Worm (Caenorhabditis elegans): ENCODE data around the gene srg-40.

srg-40 gene

DNA sequence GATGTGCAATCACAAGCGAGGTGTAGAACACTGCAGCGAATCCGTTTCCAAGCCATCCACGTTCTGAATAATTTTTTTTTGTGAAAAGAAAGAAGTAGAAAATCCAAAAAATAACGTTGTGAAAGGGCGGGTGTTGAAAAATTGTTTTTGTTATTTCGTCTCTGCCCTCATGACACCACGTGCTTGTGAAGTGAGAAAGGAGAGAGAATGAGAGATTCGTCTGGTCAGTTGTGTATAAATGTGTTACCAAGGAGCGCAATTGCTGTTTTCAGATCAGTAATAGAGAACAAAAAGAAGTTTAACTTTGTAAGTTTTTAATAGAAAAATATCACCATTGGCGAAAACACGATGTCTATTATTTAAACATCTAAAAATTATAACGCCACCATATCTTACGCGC is 43.1 kb downstream of the srg-40 start (continued):
- TF ChIP-seq fkh-8 (tag; optimal IDR thresholded peaks at IDR 0.05) (peak; percentile 31), fos-1 (tag; optimal IDR thresholded peaks at IDR 0.05) (no peak), nhr-90 (tag; optimal IDR thresholded peaks at IDR 0.05; ENCODE audit: poor library complexity) (no peak), swsn-7 (tag; optimal IDR thresholded peaks at IDR 0.05) (peak; percentile 24), rnt-1 (tag; optimal IDR thresholded peaks at IDR 0.05) (peak; percentile 25), unc-86 (tag; optimal IDR thresholded peaks at IDR 0.05) (no peak), C16A3.4 (tag; optimal IDR thresholded peaks at IDR 0.05) (peak; percentile 58), skn-1 (tag; optimal IDR thresholded peaks at IDR 0.05) (peak; percentile 57), efl-1 (optimal IDR thresholded peaks at IDR 0.05) (peak; percentile 41 to 43), efl-1 (GFP tag; optimal IDR thresholded peaks at IDR 0.05 in 1 of 2) (peak in 1 of 2 experiments; percentile 36), pqm-1 (tag; optimal IDR thresholded peaks at IDR 0.05) (no peak), ceh-8 (GFP tag; optimal IDR thresholded peaks at IDR 0.05) (no peak), nhr-20 (tag; optimal IDR thresholded peaks at IDR 0.05) (peak; percentile 49), unc-130 (tag; optimal IDR thresholded peaks at IDR 0.05) (peak; percentile 48), sup-37 (GFP tag; optimal IDR thresholded peaks at IDR 0.05) (no peak), mep-1 (tag; optimal IDR thresholded peaks at IDR 0.05) (peak; percentile 56), aly-2 (tag; optimal IDR thresholded peaks at IDR 0.05) (no peak), sox-4 (tag; optimal IDR thresholded peaks at IDR 0.05) (no peak), grh-1 (GFP tag; IDR thresholded peaks at IDR 0.05) (no peak), nhr-19 (GFP tag; conservative IDR thresholded peaks at IDR 0.05) (peak; percentile 23; the same call in 1 of the 2 replicates), lir-3 (tag; optimal IDR thresholded peaks at IDR 0.05; ENCODE audit: poor library complexity) (peak; percentile 38), isw-1 (GFP tag; IDR thresholded peaks at IDR 0.05) (no peak), lin-15B (tag; optimal IDR thresholded peaks at IDR 0.05) (peak; percentile 4), Y116A8C.19 (tag; optimal IDR thresholded peaks at IDR 0.05; ENCODE audit: borderline replicate concordance) (no peak), nhr-47 (tag; optimal IDR thresholded peaks at IDR 0.05) (no peak), nhr-12 (tag; optimal IDR thresholded peaks at IDR 0.05) (no peak)

DNA sequence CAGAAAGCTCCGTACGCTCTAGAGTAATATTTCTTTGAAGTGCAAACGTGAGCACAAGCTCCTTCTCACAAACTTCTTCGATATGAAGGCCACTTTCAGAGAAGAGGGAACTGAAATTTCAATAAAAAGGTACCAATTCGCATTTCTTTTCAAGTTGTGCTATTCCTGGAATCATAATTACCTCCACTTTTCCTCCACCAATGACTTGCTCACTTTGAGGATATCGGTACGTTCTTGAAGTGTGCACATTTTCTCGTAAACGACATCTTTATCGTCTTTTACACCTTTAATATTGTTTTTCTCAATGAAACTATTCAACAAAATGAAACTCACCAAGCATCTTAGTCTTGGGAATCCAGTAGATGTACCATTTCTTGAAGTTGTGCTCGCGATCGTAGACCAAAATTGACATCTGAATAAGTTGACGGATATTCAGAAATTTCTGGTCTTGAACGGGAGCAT is 45.0 kb downstream of the srg-40 start, which contains the start of gene scb-1:
Gene scb-1, minus strand, starts transcription at position 412 of the 462 bp plus-strand sequence.
- no peak for TF ChIP-seq C16A3.4 (tag; optimal IDR thresholded peaks at IDR 0.05)
- peak; percentile 87 for TF ChIP-seq ama-1 (optimal IDR thresholded peaks at IDR 0.05)
- TF ChIP-seq efl-1 (optimal IDR thresholded peaks at IDR 0.05), result no peak
- TF ChIP-seq efl-1 (GFP tag; optimal IDR thresholded peaks at IDR 0.05 in 1 of 2), result peak in 1 of 2 experiments; percentile 28
- peak; percentile 32 for TF ChIP-seq nhr-85 (tag)
- TF ChIP-seq mep-1 (tag; optimal IDR thresholded peaks at IDR 0.05), result no peak
- peak; percentile 20 for TF ChIP-seq nhr-71 (tag; optimal IDR thresholded peaks at IDR 0.05)
- TF ChIP-seq unc-86 (tag; optimal IDR thresholded peaks at IDR 0.05), result no peak
- no peak for TF ChIP-seq isw-1 (GFP tag; IDR thresholded peaks at IDR 0.05)
- peak; percentile 9 for TF ChIP-seq nhr-90 (tag; optimal IDR thresholded peaks at IDR 0.05; ENCODE audit: poor library complexity)
- TF ChIP-seq unc-62 (GFP tag; optimal IDR thresholded peaks at IDR 0.05), result no peak

DNA sequence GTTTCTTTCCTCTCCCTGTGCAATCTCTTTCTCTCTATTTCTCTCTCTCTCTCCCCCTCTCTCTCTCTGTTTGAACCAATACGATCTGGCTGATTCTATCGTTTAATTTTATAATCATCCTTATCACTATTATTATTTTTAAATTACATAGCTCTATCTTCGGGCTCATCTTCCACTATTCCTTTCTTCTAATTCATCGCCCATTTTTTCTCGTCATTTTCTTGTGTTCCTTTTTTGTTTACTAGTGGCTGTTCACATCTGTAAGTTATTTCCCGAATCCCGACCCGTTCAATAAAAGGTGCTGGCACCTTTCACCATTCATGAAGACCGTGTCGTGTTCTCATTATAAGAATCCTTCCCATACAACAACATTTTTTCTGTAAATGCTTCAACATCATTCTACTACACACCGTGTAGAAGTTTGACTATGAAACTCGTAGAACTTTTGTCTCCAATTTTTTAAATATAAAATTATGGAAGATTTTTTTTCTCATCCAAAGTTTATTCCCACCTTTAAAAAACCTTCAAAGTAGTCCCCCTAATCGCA is 46.1 kb downstream of the srg-40 start:
- TF ChIP-seq efl-1 (optimal IDR thresholded peaks at IDR 0.05) (peak in 1 of 2 experiments; percentile 15), efl-1 (GFP tag; optimal IDR thresholded peaks at IDR 0.05 in 1 of 2) (peak in 1 of 2 experiments; percentile 71), pag-3 (tag; optimal IDR thresholded peaks at IDR 0.05; ENCODE audit: borderline replicate concordance, insufficient read depth) (no peak), unc-98 (GFP tag; IDR thresholded peaks at IDR 0.05) (no peak), nhr-71 (tag; optimal IDR thresholded peaks at IDR 0.05) (peak; percentile 56), nhr-11 (tag; optimal IDR thresholded peaks at IDR 0.05) (no peak), rnt-1 (tag; optimal IDR thresholded peaks at IDR 0.05) (no peak), C16A3.4 (tag; optimal IDR thresholded peaks at IDR 0.05) (no peak), ztf-11 (tag; optimal IDR thresholded peaks at IDR 0.05) (peak in 1 of 2 experiments; percentile 3), fos-1 (tag; optimal IDR thresholded peaks at IDR 0.05) (no peak), mdl-1 (tag; optimal IDR thresholded peaks at IDR 0.05) (no peak), jun-1 (tag; optimal IDR thresholded peaks at IDR 0.05) (no peak), unc-130 (tag; optimal IDR thresholded peaks at IDR 0.05) (no peak), mep-1 (tag; optimal IDR thresholded peaks at IDR 0.05) (no peak), aly-2 (tag; optimal IDR thresholded peaks at IDR 0.05) (no peak), ztf-4 (tag; optimal IDR thresholded peaks at IDR 0.05) (peak; percentile 60), nhr-76 (tag; optimal IDR thresholded peaks at IDR 0.05) (no peak), nhr-19 (GFP tag; conservative IDR thresholded peaks at IDR 0.05) (no peak), fkh-8 (tag; optimal IDR thresholded peaks at IDR 0.05) (no peak), lsy-2 (tag; optimal IDR thresholded peaks at IDR 0.05) (no peak), nhr-90 (tag; optimal IDR thresholded peaks at IDR 0.05; ENCODE audit: poor library complexity) (peak; percentile 61), ceh-63 (GFP tag; optimal IDR thresholded peaks at IDR 0.05) (no peak), efl-3 (GFP tag; optimal IDR thresholded peaks at IDR 0.05) (no peak), ama-1 (optimal IDR thresholded peaks at IDR 0.05) (peak; percentile 20), unc-30 (tag; optimal IDR thresholded peaks at IDR 0.05) (no peak), lir-3 (tag; optimal IDR thresholded peaks at IDR 0.05; ENCODE audit: poor library complexity) (no peak), mef-2 (tag; optimal IDR thresholded peaks at IDR 0.05) (no peak), F16B12.6 (tag; optimal IDR thresholded peaks at IDR 0.05) (no peak), mab-9 (GFP tag; IDR thresholded peaks at IDR 0.05) (no peak), pqm-1 (tag; optimal IDR thresholded peaks at IDR 0.05) (no peak), lin-35 (GFP tag; optimal IDR thresholded peaks at IDR 0.05) (peak in 1 of 2 experiments; percentile 11)
